Worm (Caenorhabditis elegans): ENCODE results near the gene nhr-229.

nhr-229 gene

DNA sequence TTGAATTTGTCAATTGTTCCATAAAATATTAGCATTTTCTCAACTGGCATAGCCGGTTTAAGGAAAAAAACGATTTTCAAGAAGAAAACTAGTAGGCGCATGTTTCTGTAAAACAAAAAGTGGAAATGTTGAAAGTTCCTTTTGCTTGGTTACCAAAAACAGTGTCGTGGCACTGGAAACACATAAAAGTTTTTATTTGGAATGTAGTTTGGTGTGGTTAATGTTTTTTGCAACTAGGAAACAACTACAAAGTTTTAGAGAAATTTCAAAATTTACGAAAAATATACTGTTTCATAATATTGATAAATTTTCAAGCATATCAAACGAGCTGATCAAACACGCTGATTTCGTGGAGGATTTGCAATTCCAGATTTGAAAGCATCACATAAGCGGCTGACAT, 15.3 kb upstream of the nhr-229 start, which contains the start of gene clec-195:
Gene clec-195, minus strand, starts transcription at position 101 of the 400 bp plus-strand sequence.
- TF ChIP-seq tbx-8 (GFP tag; optimal IDR thresholded peaks at IDR 0.05): no peak
- TF ChIP-seq pha-4 (tag; optimal IDR thresholded peaks at IDR 0.05): no peak
- no peak for TF ChIP-seq sptf-1 (tag; optimal IDR thresholded peaks at IDR 0.05)
- TF ChIP-seq flh-1 (GFP tag; optimal IDR thresholded peaks at IDR 0.05): no peak
- TF ChIP-seq blmp-1 (tag; optimal IDR thresholded peaks at IDR 0.05): no peak
- TF ChIP-seq nhr-237 (tag; optimal IDR thresholded peaks at IDR 0.05): no peak
- no peak for TF ChIP-seq unc-62 (GFP tag; optimal IDR thresholded peaks at IDR 0.05)
- no peak for TF ChIP-seq sem-2 (GFP tag; optimal IDR thresholded peaks at IDR 0.05)
- no peak for TF ChIP-seq zip-8 (tag; optimal IDR thresholded peaks at IDR 0.05)
- no peak for TF ChIP-seq elt-1 (tag; optimal IDR thresholded peaks at IDR 0.05; ENCODE audit: borderline replicate concordance, insufficient read depth)
- TF ChIP-seq lin-32 (GFP tag; optimal IDR thresholded peaks at IDR 0.05): no peak
- no peak for TF ChIP-seq nhr-76 (tag; optimal IDR thresholded peaks at IDR 0.05)
- TF ChIP-seq elt-3 (tag; optimal IDR thresholded peaks at IDR 0.05): no peak
- no peak for TF ChIP-seq nhr-2 (tag; optimal IDR thresholded peaks at IDR 0.05)
- TF ChIP-seq M03D4.4 (tag; optimal IDR thresholded peaks at IDR 0.05): no peak

DNA sequence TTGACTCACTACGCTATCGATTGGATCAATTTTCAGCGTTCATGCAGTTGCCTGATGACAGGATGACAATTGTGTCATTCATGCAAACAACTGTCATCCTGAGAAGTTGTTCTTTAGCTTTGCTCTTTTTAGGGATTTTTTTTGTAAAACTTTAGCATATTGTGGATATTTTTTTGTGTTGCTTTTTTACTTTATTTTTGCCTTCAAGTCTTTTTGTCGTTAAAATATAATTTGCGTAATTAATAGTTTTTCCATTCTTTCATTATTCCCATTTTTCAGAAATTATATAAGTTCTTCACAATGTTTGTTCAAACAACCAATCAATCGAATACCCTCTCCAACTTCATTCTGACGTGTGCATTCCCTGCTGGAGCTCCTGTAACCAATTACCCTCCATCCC, 10.2 kb upstream of the nhr-229 start, which contains the start of gene Y116A8C.20:
Gene Y116A8C.20, plus strand, starts transcription at position 301 of the 400 bp plus-strand sequence.
- TF ChIP-seq bed-3 (GFP tag; optimal IDR thresholded peaks at IDR 0.05) (no peak), M03D4.4 (tag; optimal IDR thresholded peaks at IDR 0.05) (no peak), nhr-28 (tag; optimal IDR thresholded peaks at IDR 0.05) (no peak), unc-39 (tag; optimal IDR thresholded peaks at IDR 0.05) (no peak), flh-1 (GFP tag; optimal IDR thresholded peaks at IDR 0.05) (no peak), unc-62 (GFP tag; optimal IDR thresholded peaks at IDR 0.05) (no peak), elt-3 (tag; optimal IDR thresholded peaks at IDR 0.05) (no peak), ces-1 (GFP tag; optimal IDR thresholded peaks at IDR 0.05) (no peak), ceh-39 (tag; optimal IDR thresholded peaks at IDR 0.05) (no peak), sptf-1 (tag; optimal IDR thresholded peaks at IDR 0.05) (no peak), blmp-1 (tag; optimal IDR thresholded peaks at IDR 0.05) (no peak), nhr-2 (tag; optimal IDR thresholded peaks at IDR 0.05) (no peak), drap-1 (GFP tag; optimal IDR thresholded peaks at IDR 0.05) (no peak), nhr-76 (tag; optimal IDR thresholded peaks at IDR 0.05) (no peak), lin-13 (tag; optimal IDR thresholded peaks at IDR 0.05) (no peak), nhr-237 (tag; optimal IDR thresholded peaks at IDR 0.05) (no peak), sem-2 (GFP tag; optimal IDR thresholded peaks at IDR 0.05) (no peak)

DNA sequence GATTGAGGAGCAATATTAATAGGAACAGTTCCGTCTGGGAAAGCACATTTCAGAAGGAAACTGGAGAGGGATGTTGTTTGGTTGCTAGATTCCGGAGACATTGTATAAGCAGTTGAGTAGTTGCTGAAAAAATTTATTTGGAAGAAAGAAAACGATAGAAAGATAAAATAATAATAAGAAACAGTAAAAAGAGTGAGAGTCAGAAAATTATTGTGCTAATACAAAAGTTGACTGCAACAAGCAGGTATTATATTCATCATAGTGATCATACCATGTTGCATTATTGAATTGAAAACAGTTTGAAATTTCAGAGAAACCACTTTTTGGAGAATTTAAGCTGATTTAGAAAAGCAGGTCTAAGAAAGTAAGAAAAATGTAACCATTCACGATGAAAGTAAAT, 9.2 kb upstream of the nhr-229 start, which contains the start of gene Y116A8C.19:
Gene Y116A8C.19, minus strand, starts transcription at position 101 of the 400 bp plus-strand sequence.
- TF ChIP-seq mep-1 (tag; optimal IDR thresholded peaks at IDR 0.05) (no peak), lin-13 (tag; optimal IDR thresholded peaks at IDR 0.05) (no peak)

DNA sequence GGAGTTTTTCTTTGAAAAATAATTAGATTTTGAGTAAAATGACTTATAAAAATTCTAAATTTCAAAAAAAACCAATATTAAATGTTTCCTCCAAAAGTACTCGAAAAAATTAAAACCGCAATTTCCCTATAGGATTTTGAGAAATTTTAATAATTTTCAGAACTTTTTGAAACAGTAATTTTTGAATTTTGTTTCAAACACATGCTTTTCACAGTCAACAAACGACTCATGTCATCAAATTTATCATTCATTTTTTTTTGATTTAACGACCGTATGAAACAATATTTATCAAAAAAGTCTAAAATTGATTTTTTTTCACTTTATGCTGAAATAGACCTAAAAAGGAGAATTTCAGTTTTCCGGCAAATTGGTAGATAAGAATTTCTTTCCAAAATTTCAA, 3.8 kb downstream of the nhr-229 start:
- no peak for TF ChIP-seq sptf-1 (tag; optimal IDR thresholded peaks at IDR 0.05)
- no peak for TF ChIP-seq sem-2 (GFP tag; optimal IDR thresholded peaks at IDR 0.05)
- TF ChIP-seq ztf-11 (tag; optimal IDR thresholded peaks at IDR 0.05): no peak
- no peak for TF ChIP-seq mls-2 (tag; optimal IDR thresholded peaks at IDR 0.05)
- TF ChIP-seq unc-62 (GFP tag; optimal IDR thresholded peaks at IDR 0.05): no peak
- no peak for TF ChIP-seq blmp-1 (tag; optimal IDR thresholded peaks at IDR 0.05)
- no peak for TF ChIP-seq lsy-2 (tag; optimal IDR thresholded peaks at IDR 0.05)
- no peak for TF ChIP-seq elt-1 (tag; optimal IDR thresholded peaks at IDR 0.05; ENCODE audit: borderline replicate concordance, insufficient read depth)
- no peak for TF ChIP-seq cnd-1 (tag; optimal IDR thresholded peaks at IDR 0.05)
- TF ChIP-seq elt-3 (tag; optimal IDR thresholded peaks at IDR 0.05): no peak

DNA sequence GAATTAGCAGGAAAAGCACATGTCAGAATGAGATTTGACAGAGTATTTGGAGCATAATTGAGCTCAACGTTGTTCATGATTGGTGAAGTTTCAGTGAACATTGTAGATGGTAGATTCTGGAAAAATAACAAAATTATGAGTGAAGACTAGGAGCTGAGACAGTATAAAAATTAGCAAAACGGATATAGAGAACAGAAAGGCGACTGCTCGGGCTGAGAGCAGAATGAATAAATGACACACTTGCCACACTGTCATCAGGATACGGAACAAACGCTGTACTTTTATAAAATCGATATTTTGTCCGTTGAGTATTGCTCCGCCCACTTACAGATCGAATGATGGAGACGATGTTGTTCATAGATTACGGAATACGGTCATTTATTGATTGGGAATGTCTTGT, 5.4 kb downstream of the nhr-229 start, which contains the start of gene dct-13:
Gene dct-13, minus strand, starts transcription at position 101 of the 400 bp plus-strand sequence.
- no peak for TF ChIP-seq unc-120 (tag; optimal IDR thresholded peaks at IDR 0.05; ENCODE audit: poor library complexity, severe bottlenecking)
- no peak for TF ChIP-seq unc-62 (GFP tag; optimal IDR thresholded peaks at IDR 0.05)
- no peak for TF ChIP-seq snpc-4 (tag; optimal IDR thresholded peaks at IDR 0.05)
- no peak for TF ChIP-seq mep-1 (tag; optimal IDR thresholded peaks at IDR 0.05)
- TF ChIP-seq pha-4 (tag; optimal IDR thresholded peaks at IDR 0.05): no peak
- TF ChIP-seq mls-2 (tag; optimal IDR thresholded peaks at IDR 0.05): no peak
- TF ChIP-seq nhr-28 (tag; optimal IDR thresholded peaks at IDR 0.05): no peak

DNA sequence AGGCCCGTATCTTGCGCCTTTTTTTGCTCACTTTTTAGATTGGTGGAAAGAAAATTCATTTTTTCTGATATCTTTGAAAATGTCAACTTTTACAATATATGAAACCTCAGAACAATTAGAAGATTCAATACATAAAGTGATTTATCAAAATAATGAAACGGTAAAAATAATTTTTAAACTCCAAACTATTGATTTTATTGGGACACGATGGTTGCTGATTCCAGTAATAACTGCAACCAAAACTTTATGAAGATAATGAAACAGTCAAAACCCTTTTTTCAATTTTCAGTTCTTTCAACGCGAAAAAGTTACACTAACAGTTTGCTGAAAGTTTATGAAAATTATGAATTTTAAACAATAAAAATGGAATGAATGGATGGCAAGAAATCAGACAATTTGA, 9.4 kb downstream of the nhr-229 start:
- TF ChIP-seq ceh-43 (GFP tag; optimal IDR thresholded peaks at IDR 0.05): no peak
- TF ChIP-seq sem-2 (GFP tag; optimal IDR thresholded peaks at IDR 0.05): no peak
- no peak for TF ChIP-seq blmp-1 (tag; optimal IDR thresholded peaks at IDR 0.05)
- TF ChIP-seq mep-1 (tag; optimal IDR thresholded peaks at IDR 0.05): no peak
- TF ChIP-seq unc-120 (tag; optimal IDR thresholded peaks at IDR 0.05; ENCODE audit: poor library complexity, severe bottlenecking): no peak
- no peak for TF ChIP-seq lsy-2 (tag; optimal IDR thresholded peaks at IDR 0.05)
- no peak for TF ChIP-seq ham-2 (GFP tag; optimal IDR thresholded peaks at IDR 0.05)
- no peak for TF ChIP-seq elt-3 (tag; optimal IDR thresholded peaks at IDR 0.05)
- no peak for TF ChIP-seq nhr-12 (tag; optimal IDR thresholded peaks at IDR 0.05)
- TF ChIP-seq pha-4 (tag; optimal IDR thresholded peaks at IDR 0.05): no peak
- no peak for TF ChIP-seq nhr-28 (tag; optimal IDR thresholded peaks at IDR 0.05)
